Worm (Caenorhabditis elegans) whole organism, early embryonic: Measurements from ENCODE around the gene F26F2.4.

Experiments used
- ama-1 ChIP-seq: fragments of 150-350 bp; optimal IDR thresholded peaks from 2 replicates; lab custom pipeline; 2014
- ceh-13 ChIP-seq: fragments of 200-800 bp; sonication (Bioruptor generic); optimal IDR thresholded peaks from 2 replicates; lab custom pipeline; 2018; ENCODE audit warnings: mild to moderate bottlenecking, missing genetic modification characterization, missing compliant biosample characterization
- ceh-36 ChIP-seq: sonication (generic microtip); optimal IDR thresholded peaks from 2 replicates; lab custom pipeline; 2016; ENCODE audit warnings: missing genetic modification characterization, inconsistent platforms, missing compliant biosample characterization
- ets-7 ChIP-seq: sonication (generic microtip); optimal IDR thresholded peaks from 2 replicates; lab custom pipeline; 2016; ENCODE audit warnings: missing genotype, missing genetic modification characterization, missing compliant biosample characterization
- hnd-1 ChIP-seq: sonication (generic microtip); optimal IDR thresholded peaks from 2 replicates; lab custom pipeline; 2016; ENCODE audit warnings: missing genetic modification characterization, missing compliant biosample characterization
- pes-1 ChIP-seq: fragments of 200-800 bp; sonication (Bioruptor generic); IDR thresholded peaks from 2 replicates; pipeline ENCODE4 v1.3.6; 2022; ENCODE audit warnings: missing genetic modification reagents, missing genetic modification characterization, missing compliant biosample characterization
- scrt-1 ChIP-seq: fragments of 200-800 bp; sonication (Bioruptor generic); IDR thresholded peaks from 2 replicates; pipeline ENCODE4 v1.3.6; 2022; ENCODE audit warnings: missing genetic modification characterization, missing compliant biosample characterization
- sea-1 ChIP-seq: fragments of 200-800 bp; sonication (Bioruptor generic); conservative IDR thresholded peaks from 2 replicates; pipeline ENCODE4 v1.3.6; 2022; ENCODE audit warnings: missing genetic modification characterization, missing compliant biosample characterization
- tbx-11 ChIP-seq: fragments of 200-800 bp; sonication (Bioruptor generic); IDR thresholded peaks from 2 replicates; pipeline ENCODE4 v1.3.6; 2022; ENCODE audit warnings: missing genetic modification characterization, missing compliant biosample characterization
- tbx-37 ChIP-seq: fragments of 200-800 bp; sonication (Bioruptor generic); conservative IDR thresholded peaks from 2 replicates; pipeline ENCODE4 v1.3.6; 2022; ENCODE audit warnings: missing genetic modification reagents, missing genetic modification characterization, missing compliant biosample characterization
- tra-4 ChIP-seq: sonication (generic microtip); optimal IDR thresholded peaks from 2 replicates; lab custom pipeline; 2017; ENCODE audit warnings: missing genetic modification characterization, missing compliant biosample characterization

The F26F2.4 gene

DNA sequence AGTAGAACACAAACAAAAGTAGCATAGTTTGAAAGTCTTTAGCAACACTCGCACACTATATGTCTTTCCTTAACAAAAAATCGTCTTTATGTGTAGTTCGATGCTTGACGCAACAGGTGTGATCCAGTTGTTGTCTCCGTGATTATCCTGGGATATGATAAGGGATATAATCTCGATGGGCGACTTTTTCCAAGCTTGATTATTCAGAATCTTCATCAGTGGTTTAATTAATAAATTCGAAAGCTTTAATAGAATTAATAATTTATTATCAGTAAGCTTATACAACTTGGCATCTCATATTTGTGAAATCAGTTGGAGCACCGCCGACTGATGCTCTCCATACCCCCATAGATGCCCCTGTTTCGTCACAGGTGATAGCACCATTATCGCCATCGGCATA lies 49.5 kb downstream of the F26F2.4 start, which contains the start of gene F46B3.7:
TSS of gene F46B3.7 (minus strand) at position 101 of the 400 bp plus-strand sequence.
- no peak for TF ChIP-seq scrt-1
- TF ChIP-seq tbx-11 (GFP tag; lab: Robert Waterston, UW), result no peak
- TF ChIP-seq ets-7 (tag; lab: Kevin White, UChicago), result no peak
- no peak for TF ChIP-seq hnd-1 (tag; lab: Kevin White, UChicago)
- no peak for TF ChIP-seq tbx-37 (GFP tag; lab: Robert Waterston, UW)
- TF ChIP-seq sea-1 (GFP tag; lab: Robert Waterston, UW), result no peak
- no peak for TF ChIP-seq ceh-36 (tag; lab: Kevin White, UChicago)
- TF ChIP-seq pes-1 (GFP tag; lab: Robert Waterston, UW), result no peak
- no peak for TF ChIP-seq ama-1 (lab: Kevin White, UChicago)
- TF ChIP-seq ceh-13 (GFP tag; lab: Kevin White, UChicago), result no peak
- TF ChIP-seq tra-4 (tag; lab: Kevin White, UChicago), result no peak
